Fruit fly (Drosophila melanogaster) Kc167 (cell line): ENCODE measurements around the gene CG13010.

Experiments used
- h ChIP-seq: fragments of >200 bp; optimal IDR thresholded peaks from 3 replicates; lab custom pipeline; 2018; ENCODE audit warnings: missing external identifiers
- insv ChIP-seq: fragments of >200 bp; optimal IDR thresholded peaks from 3 replicates; lab custom pipeline; 2018; ENCODE audit warnings: missing external identifiers
- psq ChIP-seq: fragments of >200 bp; optimal IDR thresholded peaks from 2 replicates; lab custom pipeline; 2017; ENCODE audit warnings: missing external identifiers
- ttk ChIP-seq: sonication (Bioruptor generic); optimal IDR thresholded peaks from 2 replicates; lab custom pipeline; 2017; ENCODE audit warnings: missing external identifiers

DNA sequence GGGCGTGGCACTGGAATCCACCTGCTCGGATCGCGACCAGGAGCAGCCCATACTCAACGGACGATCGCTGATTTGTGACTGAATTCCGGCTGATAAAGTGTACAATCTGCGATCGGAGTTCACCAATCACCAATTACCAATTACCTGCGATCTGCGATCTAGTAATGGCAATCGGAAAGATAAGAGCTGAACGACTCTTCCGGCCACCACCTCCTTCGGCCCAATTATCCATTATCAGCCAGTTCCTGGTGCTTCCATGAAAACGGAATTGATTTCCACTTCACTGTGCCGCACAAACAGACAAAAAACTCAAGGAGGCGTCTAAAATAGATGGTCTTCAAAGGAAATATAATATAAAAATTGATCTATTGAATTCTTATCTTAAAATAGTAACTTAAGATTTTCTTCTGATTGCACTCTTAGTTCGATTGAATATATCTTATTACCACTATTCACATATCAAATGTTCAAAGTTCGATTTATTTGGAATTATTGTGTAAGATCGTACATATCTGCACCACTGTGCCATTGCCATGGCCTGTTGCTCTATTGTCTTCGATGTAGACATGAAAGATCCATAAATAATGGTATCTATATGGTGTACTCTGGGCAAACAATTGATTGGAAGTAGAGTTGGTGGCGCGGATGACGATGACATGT is 14.2 kb downstream of the CG13010 start, which contains the start of gene CG15865:
- no peak for TF ChIP-seq psq (lab: Kevin White, UChicago)
- TF ChIP-seq h = no peak
- TF ChIP-seq insv (lab: Kevin White, UChicago) = no peak
- no peak for TF ChIP-seq ttk (lab: Kevin White, UChicago)
